Fruit fly (Drosophila melanogaster): ENCODE results near the gene CG6961.

dm6 chrX:18780260-18780659 is 7.8 kb downstream of the CG6961 start:
- TF ChIP-seq CG11617 (GFP tag; optimal IDR thresholded peaks at IDR 0.05), result no peak
- TF ChIP-seq CG33017 (tag; optimal IDR thresholded peaks at IDR 0.05), result no peak
- no peak for TF ChIP-seq bab1 (GFP tag; optimal IDR thresholded peaks at IDR 0.05)
- no peak for TF ChIP-seq Crg-1 (GFP tag; optimal IDR thresholded peaks at IDR 0.05)
- TF ChIP-seq toe (GFP tag; optimal IDR thresholded peaks at IDR 0.05), result no peak
- TF ChIP-seq CG7101 (tag; optimal IDR thresholded peaks at IDR 0.05), result no peak
- no peak for TF ChIP-seq Mnt (GFP tag; optimal IDR thresholded peaks at IDR 0.05)
- no peak for TF ChIP-seq ovo (GFP tag; optimal IDR thresholded peaks at IDR 0.05)
- no peak for TF ChIP-seq Hr96 (GFP tag; optimal IDR thresholded peaks at IDR 0.05)
- no peak for TF ChIP-seq kay (GFP tag; ENCODE audit: borderline replicate concordance)
- no peak for TF ChIP-seq CG1620 (GFP tag; optimal IDR thresholded peaks at IDR 0.05)
- TF ChIP-seq CG14711 (tag; optimal IDR thresholded peaks at IDR 0.05), result no peak
- TF ChIP-seq pad (GFP tag; optimal IDR thresholded peaks at IDR 0.05), result no peak
